Fruit fly (Drosophila melanogaster): ENCODE measurements around the gene Eip78C.

DNA sequence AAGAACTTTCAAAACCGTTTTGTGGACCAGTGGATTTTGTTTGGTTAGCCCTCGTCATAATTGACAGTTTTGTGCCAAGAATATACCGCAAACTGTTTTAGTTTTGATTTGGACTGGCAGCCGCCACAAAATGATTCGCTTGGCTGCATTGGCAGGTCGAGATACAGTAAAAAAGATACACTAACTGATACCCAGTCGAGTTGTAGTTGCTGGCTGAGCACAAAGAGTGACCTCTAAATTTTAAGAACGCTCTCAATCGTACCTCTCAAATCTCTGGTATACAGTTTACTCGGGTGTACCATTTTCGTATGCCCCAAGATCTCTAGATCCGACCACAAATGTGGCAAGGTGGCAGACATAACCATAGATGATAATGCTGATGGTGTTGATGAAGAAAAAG is 16.5 kb downstream of the Eip78C start:
- TF ChIP-seq insv (GFP tag; optimal IDR thresholded peaks at IDR 0.05), result no peak
- TF ChIP-seq psq (GFP tag; optimal IDR thresholded peaks at IDR 0.05), result no peak
- TF ChIP-seq Myb (GFP tag; optimal IDR thresholded peaks at IDR 0.05), result no peak
- TF ChIP-seq chn (GFP tag; optimal IDR thresholded peaks at IDR 0.05), result no peak
- TF ChIP-seq bowl (GFP tag; IDR thresholded peaks at IDR 0.05), result no peak
- TF ChIP-seq CG2889 (GFP tag; IDR thresholded peaks at IDR 0.05), result no peak
- no peak for TF ChIP-seq bsh (GFP tag; optimal IDR thresholded peaks at IDR 0.05)
- TF ChIP-seq Hmx (GFP tag; optimal IDR thresholded peaks at IDR 0.05), result no peak
- 0 out of 3 replicates have a peak, but pooled peaks have one; percentile 38 for TF ChIP-seq CG7963 (GFP tag; IDR thresholded peaks at IDR 0.05; ENCODE audit: partially characterized antibody)
- no peak for TF ChIP-seq jing (GFP tag; optimal IDR thresholded peaks at IDR 0.05)
- no peak for TF ChIP-seq nerfin-1 (tag; optimal IDR thresholded peaks at IDR 0.05)
- no peak for TF ChIP-seq CG1233 (GFP tag; optimal IDR thresholded peaks at IDR 0.05)

All from whole organism, embryonic.